Fruit fly (Drosophila melanogaster): ENCODE data around the gene CG10376.

Gene CG10376

DNA sequence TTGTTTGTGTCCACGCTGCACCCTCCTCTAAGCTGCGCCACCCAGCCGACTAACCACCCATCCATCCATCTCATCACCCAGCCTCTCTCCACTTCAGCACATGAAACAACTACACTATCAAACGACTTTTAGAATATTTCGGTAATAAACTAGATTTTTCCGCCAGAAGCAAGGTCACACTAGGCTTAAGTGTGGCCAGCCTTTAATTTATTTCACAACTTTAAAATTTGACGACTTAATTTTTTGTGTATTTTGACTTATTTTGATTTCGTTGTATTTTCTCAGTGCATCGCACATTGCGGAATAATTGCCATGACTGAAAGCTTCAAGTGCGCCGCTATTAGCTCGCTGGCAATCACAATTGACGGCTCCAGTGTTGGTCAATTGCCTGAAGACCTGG is 21.9 kb upstream of the CG10376 start:
- no peak for TF ChIP-seq ovo (GFP tag; optimal IDR thresholded peaks at IDR 0.05)
- TF ChIP-seq Mnt (GFP tag; optimal IDR thresholded peaks at IDR 0.05), result no peak
- TF ChIP-seq CG14711 (tag; optimal IDR thresholded peaks at IDR 0.05), result no peak
- TF ChIP-seq CG12768 (GFP tag; optimal IDR thresholded peaks at IDR 0.05), result no peak
- no peak for TF ChIP-seq toe (GFP tag; optimal IDR thresholded peaks at IDR 0.05)
- TF ChIP-seq CG1620 (GFP tag; optimal IDR thresholded peaks at IDR 0.05), result no peak
- no peak for TF ChIP-seq CG5204 (GFP tag; optimal IDR thresholded peaks at IDR 0.05)
- TF ChIP-seq CG7045 (GFP tag; optimal IDR thresholded peaks at IDR 0.05), result no peak

dm6 chr2L:18719583-18719982 is 16.7 kb upstream of the CG10376 start:
- TF ChIP-seq cnc (optimal IDR thresholded peaks at IDR 0.05) (no peak), toe (GFP tag; optimal IDR thresholded peaks at IDR 0.05) (no peak), CG1620 (GFP tag; optimal IDR thresholded peaks at IDR 0.05) (no peak), CG7045 (GFP tag; optimal IDR thresholded peaks at IDR 0.05) (no peak), Crg-1 (GFP tag; optimal IDR thresholded peaks at IDR 0.05) (no peak), Clk (GFP tag; optimal IDR thresholded peaks at IDR 0.05) (no peak), Hr96 (GFP tag; optimal IDR thresholded peaks at IDR 0.05) (no peak), CG33017 (tag; optimal IDR thresholded peaks at IDR 0.05) (no peak), cic (GFP tag; optimal IDR thresholded peaks at IDR 0.05) (no peak), kay (GFP tag; ENCODE audit: borderline replicate concordance) (no peak), CG12768 (GFP tag; optimal IDR thresholded peaks at IDR 0.05) (no peak), CG7101 (tag; optimal IDR thresholded peaks at IDR 0.05) (no peak), ovo (GFP tag; optimal IDR thresholded peaks at IDR 0.05) (no peak), pad (GFP tag; optimal IDR thresholded peaks at IDR 0.05) (no peak), CG5204 (GFP tag; optimal IDR thresholded peaks at IDR 0.05) (no peak)

DNA sequence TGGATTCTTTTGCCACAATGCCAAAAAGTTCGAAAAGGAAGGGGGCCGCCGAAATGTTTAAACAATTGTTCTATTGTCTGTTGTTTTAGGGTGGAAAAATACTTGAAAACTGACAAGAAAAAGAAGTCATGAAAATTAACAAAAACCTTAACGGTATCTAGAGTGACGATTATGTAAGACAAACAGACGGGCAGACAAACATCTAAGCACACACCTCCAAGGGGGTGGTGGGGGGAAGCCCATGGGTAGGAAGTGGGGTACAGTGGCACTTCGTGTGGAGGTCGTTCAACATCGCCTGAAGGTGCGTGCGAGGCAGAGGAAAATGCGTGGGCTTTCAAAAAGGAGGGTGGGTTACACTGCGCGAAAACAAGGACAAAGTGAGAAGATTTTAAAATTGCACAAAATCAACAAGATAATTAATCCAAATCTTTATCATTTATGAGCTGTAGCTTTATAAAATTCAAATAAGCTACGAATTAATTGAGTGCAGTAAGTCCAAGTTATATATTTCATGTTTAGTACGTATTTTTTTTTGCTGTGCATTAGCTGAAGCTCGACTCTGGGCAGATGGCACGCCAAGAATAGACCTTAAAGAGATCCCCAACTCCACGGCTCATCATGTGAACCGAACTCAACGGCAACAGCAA is 14.6 kb upstream of the CG10376 start:
- TF ChIP-seq pad (GFP tag; optimal IDR thresholded peaks at IDR 0.05), result no peak
- no peak for TF ChIP-seq CG1620 (GFP tag; optimal IDR thresholded peaks at IDR 0.05)
- no peak for TF ChIP-seq tj (GFP tag; optimal IDR thresholded peaks at IDR 0.05)
- TF ChIP-seq Mnt (GFP tag; optimal IDR thresholded peaks at IDR 0.05), result no peak
- no peak for TF ChIP-seq ovo (GFP tag; optimal IDR thresholded peaks at IDR 0.05)
- TF ChIP-seq Clk (GFP tag; optimal IDR thresholded peaks at IDR 0.05), result no peak
- no peak for TF ChIP-seq CG12768 (GFP tag; optimal IDR thresholded peaks at IDR 0.05)
- no peak for TF ChIP-seq Hr96 (GFP tag; optimal IDR thresholded peaks at IDR 0.05)
- TF ChIP-seq CG11617 (GFP tag; optimal IDR thresholded peaks at IDR 0.05), result no peak
- TF ChIP-seq CG5204 (GFP tag; optimal IDR thresholded peaks at IDR 0.05), result no peak
- TF ChIP-seq CG7101 (tag; optimal IDR thresholded peaks at IDR 0.05), result no peak
- TF ChIP-seq CG7045 (GFP tag; optimal IDR thresholded peaks at IDR 0.05), result no peak
- no peak for TF ChIP-seq cnc (optimal IDR thresholded peaks at IDR 0.05)
- TF ChIP-seq cic (GFP tag; optimal IDR thresholded peaks at IDR 0.05), result no peak
- TF ChIP-seq toe (GFP tag; optimal IDR thresholded peaks at IDR 0.05), result no peak

- no peak for TF ChIP-seq CG12768 (GFP tag; optimal IDR thresholded peaks at IDR 0.05)
Measured at dm6 chr2L:18714086-18714485, 11.2 kb upstream of the CG10376 start.

DNA sequence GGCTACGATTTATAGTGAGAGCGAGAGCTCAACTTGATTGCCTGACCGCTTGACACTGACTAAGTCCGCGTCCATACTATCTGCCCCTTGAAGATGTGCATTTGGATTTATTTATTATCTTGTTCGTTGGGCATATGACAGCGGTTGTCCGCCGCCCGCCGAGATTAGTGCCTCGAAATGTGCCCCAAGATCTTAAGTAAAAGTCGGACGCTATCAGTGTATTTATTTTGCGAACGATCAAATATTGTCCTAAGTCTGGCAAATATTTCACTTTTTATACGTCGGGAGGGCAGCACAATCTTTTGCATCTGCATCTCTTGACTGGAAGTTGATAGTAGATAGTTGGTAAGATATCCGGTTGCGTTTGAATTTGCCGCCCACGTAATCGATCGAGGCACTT is 10.8 kb upstream of the CG10376 start, which contains the start of gene Irk3:
TSS of gene Irk3 (minus strand) at position 63 of the 400 bp plus-strand sequence.
- no peak for TF ChIP-seq CG5204 (GFP tag; optimal IDR thresholded peaks at IDR 0.05)
- TF ChIP-seq Hr96 (GFP tag; optimal IDR thresholded peaks at IDR 0.05), result no peak
- TF ChIP-seq cnc (optimal IDR thresholded peaks at IDR 0.05), result no peak
- no peak for TF ChIP-seq Crg-1 (GFP tag; optimal IDR thresholded peaks at IDR 0.05)
- peak; percentile 64 for TF ChIP-seq CG7101 (tag; optimal IDR thresholded peaks at IDR 0.05)
- TF ChIP-seq bab1 (GFP tag; optimal IDR thresholded peaks at IDR 0.05), result no peak
- no peak for TF ChIP-seq CG1620 (GFP tag; optimal IDR thresholded peaks at IDR 0.05)
- peak; percentile 67 for TF ChIP-seq CG12768 (GFP tag; optimal IDR thresholded peaks at IDR 0.05)
- TF ChIP-seq tj (GFP tag; optimal IDR thresholded peaks at IDR 0.05), result no peak
- no peak for TF ChIP-seq Clk (GFP tag; optimal IDR thresholded peaks at IDR 0.05)
- TF ChIP-seq cic (GFP tag; optimal IDR thresholded peaks at IDR 0.05), result peak; percentile 85
- TF ChIP-seq toe (GFP tag; optimal IDR thresholded peaks at IDR 0.05), result no peak
- TF ChIP-seq ovo (GFP tag; optimal IDR thresholded peaks at IDR 0.05), result no peak
- peak; percentile 52 for TF ChIP-seq CG11617 (GFP tag; optimal IDR thresholded peaks at IDR 0.05)
- TF ChIP-seq CG33017 (tag; optimal IDR thresholded peaks at IDR 0.05), result peak; percentile 73
- peak; percentile 69 for TF ChIP-seq CG7045 (GFP tag; optimal IDR thresholded peaks at IDR 0.05)
- TF ChIP-seq kay (GFP tag; ENCODE audit: borderline replicate concordance), result no peak
- TF ChIP-seq Mnt (GFP tag; optimal IDR thresholded peaks at IDR 0.05), result peak; percentile 6
- peak; percentile 33 for TF ChIP-seq CG14711 (tag; optimal IDR thresholded peaks at IDR 0.05)
- peak; percentile 7 for TF ChIP-seq pad (GFP tag; optimal IDR thresholded peaks at IDR 0.05)

DNA sequence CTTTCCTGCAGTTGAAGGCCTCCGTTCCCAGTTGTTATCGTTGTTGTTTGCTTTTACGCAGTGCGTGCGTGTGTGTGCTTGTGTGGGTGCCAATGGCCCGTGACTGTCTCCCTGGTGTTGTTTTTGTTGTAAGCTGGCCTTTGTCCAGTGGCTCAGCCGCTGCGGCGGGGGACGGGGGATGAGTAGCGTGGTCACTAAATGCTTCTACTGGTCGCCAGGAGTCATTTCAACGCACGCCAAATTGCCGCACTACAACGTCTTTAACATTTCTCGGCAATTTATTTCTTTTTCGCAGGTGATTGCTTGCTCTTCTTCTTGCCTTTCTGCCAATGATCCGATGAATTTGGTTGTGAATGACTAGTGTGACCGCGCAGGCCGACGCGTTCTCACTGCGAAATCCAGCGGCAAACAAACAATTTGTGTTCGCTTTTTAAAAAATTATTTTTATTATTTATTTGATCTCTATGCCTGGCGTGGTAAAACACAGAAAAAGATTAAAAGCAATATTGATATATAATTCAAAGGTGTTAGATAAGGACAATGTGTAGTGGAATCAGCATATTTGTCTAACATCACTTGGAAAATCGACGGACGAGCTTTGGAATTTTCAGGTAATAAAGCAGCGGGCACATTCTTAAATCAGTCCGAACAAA is 5.5 kb upstream of the CG10376 start, which contains the start of the genes Faf2 and Grip71:
TSS of gene Faf2 (minus strand) at position 450 of the 653 bp plus-strand sequence.
TSS of gene Grip71 (plus strand) at position 608 of the 653 bp plus-strand sequence.
- peak; percentile 71 for TF ChIP-seq CG11617 (GFP tag; optimal IDR thresholded peaks at IDR 0.05)
- TF ChIP-seq CG14711 (tag; optimal IDR thresholded peaks at IDR 0.05), result peak; percentile 75
- TF ChIP-seq cnc (optimal IDR thresholded peaks at IDR 0.05), result no peak
- peak; percentile 82 for TF ChIP-seq bab1 (GFP tag; optimal IDR thresholded peaks at IDR 0.05)
- TF ChIP-seq CG7101 (tag; optimal IDR thresholded peaks at IDR 0.05), result peak; percentile 83
- peak; percentile 47 for TF ChIP-seq tj (GFP tag; optimal IDR thresholded peaks at IDR 0.05)
- TF ChIP-seq CG12768 (GFP tag; optimal IDR thresholded peaks at IDR 0.05), result peak; percentile 68
- TF ChIP-seq CG5204 (GFP tag; optimal IDR thresholded peaks at IDR 0.05), result peak; percentile 83
- TF ChIP-seq Crg-1 (GFP tag; optimal IDR thresholded peaks at IDR 0.05), result peak; percentile 51
- peak; percentile 91 for TF ChIP-seq toe (GFP tag; optimal IDR thresholded peaks at IDR 0.05)
- TF ChIP-seq CG33017 (tag; optimal IDR thresholded peaks at IDR 0.05), result peak; percentile 76
- TF ChIP-seq cic (GFP tag; optimal IDR thresholded peaks at IDR 0.05), result no peak
- peak; percentile 55 for TF ChIP-seq pad (GFP tag; optimal IDR thresholded peaks at IDR 0.05)
- TF ChIP-seq kay (GFP tag; ENCODE audit: borderline replicate concordance), result no peak
- peak; percentile 81 for TF ChIP-seq Hr96 (GFP tag; optimal IDR thresholded peaks at IDR 0.05)
- TF ChIP-seq CG1620 (GFP tag; optimal IDR thresholded peaks at IDR 0.05), result peak; percentile 86
- TF ChIP-seq Mnt (GFP tag; optimal IDR thresholded peaks at IDR 0.05), result peak; percentile 61
- TF ChIP-seq CG7045 (GFP tag; optimal IDR thresholded peaks at IDR 0.05), result peak; percentile 79
- peak; percentile 72 for TF ChIP-seq ovo (GFP tag; optimal IDR thresholded peaks at IDR 0.05)
- TF ChIP-seq Clk (GFP tag; optimal IDR thresholded peaks at IDR 0.05), result peak; percentile 52

Data from whole organism, adult.